Fruit fly (Drosophila melanogaster) S2 (cell line): ENCODE measurements around the gene CG42512.

ENCODE experiments used
- CG8478 ChIP-seq: fragments of >200 bp; optimal IDR thresholded peaks from 2 replicates; lab custom pipeline; 2018
- CTCF ChIP-seq, 2 experiments: fragments of >200 bp; optimal IDR thresholded peaks; 2 replicates each; lab custom pipeline; 2018

Gene CG42512

DNA sequence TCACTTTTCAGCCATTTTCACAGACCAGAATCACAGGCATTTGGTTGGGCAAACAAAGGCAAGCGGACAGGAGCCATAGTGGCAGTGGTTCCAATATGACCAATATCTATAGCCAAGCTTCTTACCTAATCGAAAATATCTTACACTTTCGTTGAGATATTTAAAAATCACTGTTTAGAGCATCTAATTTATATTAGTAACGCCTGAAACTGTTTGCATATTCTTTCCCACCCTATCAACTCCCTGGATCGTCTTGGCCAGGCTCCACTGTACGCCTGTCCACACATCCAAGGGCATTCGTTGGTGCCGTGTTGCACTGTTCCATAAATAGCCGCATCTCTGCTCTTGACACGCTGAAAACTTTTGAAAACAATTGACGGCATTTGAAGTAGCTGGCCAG, 39.3 kb downstream of the CG42512 start:
- TF ChIP-seq CTCF (optimal IDR thresholded peaks at IDR 0.05; lab: Kevin White, UChicago) (no peak), CG8478 (lab: Kevin White, UChicago) (no peak)

DNA sequence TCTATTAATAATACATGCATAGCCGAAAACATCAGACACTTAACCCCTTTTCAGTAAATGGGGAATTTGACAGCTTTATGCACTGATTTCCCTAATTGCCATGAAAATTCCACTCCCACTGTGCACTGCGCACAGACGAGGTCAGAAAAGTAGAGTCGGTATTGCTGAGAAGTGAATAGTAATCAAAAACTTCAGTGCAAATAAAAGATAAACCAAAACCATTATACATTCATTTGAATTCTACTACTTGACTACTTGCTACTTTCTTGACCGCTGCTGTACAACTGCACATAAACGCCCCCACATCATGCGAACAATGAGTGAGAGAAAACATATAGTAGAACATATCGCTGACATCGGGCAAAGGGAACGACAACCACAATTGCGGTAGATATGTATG, 40.3 kb downstream of the CG42512 start:
- TF ChIP-seq CTCF (optimal IDR thresholded peaks at IDR 0.05; lab: Kevin White, UChicago) (no peak), CG8478 (lab: Kevin White, UChicago) (no peak)

DNA sequence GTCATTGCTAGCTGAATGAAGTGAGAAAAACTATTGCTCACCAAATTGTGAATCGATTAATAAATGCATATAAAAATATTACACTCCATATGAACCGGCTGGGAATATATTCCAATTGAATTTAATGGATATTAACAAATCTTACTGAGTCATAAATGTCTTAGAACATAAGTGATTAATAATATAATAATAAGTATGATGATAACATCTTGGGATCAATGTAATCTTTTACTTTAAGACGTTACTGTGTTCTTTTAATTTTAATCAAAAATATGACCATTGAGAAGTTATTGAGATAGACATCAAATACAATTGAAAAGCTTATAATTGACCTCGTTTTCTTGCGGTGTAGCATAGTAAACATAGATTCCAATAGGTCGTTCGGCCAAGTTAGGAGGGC, 41.1 kb downstream of the CG42512 start:
- TF ChIP-seq CG8478 (lab: Kevin White, UChicago): no peak
- TF ChIP-seq CTCF (optimal IDR thresholded peaks at IDR 0.05; lab: Kevin White, UChicago): no peak

DNA sequence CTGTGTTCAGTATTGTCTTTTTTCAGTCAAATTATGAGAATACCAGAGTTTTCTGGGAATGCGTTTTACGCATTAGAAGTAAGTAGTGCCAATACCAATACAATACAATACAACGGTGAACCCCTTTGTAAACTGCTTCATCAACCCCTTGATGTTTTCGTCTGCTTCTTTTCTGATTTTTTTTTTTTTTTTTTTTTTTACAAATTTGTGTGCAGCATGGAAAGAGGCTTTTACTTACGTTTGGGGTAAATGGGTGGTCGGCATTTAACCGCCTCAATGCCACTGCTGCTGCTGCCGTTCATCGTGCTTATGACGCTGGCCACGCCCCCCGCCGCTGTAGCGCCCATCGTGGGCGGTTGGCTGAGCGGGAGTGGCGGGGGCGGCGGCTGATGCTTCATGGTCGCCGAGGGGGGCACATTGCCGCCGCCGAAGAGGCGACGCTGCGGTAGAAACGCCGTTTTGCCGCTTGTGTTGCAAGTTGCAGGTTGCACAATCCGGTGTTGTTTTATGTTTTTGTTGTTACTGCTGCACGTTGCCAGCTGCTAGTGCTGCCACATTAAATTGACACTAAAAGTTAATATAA, 42.7 kb downstream of the CG42512 start:
- TF ChIP-seq CTCF (optimal IDR thresholded peaks at IDR 0.05; lab: Kevin White, UChicago): no peak
- no peak for TF ChIP-seq CG8478 (lab: Kevin White, UChicago)

DNA sequence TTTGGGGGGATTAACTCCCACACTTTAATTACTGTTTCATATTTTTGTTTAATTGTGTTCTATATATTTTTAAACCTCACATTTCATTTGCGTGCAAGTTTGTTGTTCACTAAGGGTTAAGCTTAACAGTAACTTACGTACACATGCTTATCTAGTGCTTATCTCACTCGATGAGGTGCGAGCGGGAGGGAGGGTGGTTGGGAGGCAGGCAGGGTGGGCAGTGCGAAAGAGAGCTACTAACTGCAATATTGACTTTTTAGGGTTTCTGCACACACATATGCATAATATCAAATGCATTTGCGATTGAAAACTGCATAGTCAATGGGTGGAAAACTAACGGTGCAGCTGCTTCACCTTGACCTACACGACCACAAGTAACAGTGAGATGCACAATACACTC, 43.3 kb downstream of the CG42512 start:
- TF ChIP-seq CG8478 (lab: Kevin White, UChicago): no peak
- TF ChIP-seq CTCF (optimal IDR thresholded peaks at IDR 0.05; lab: Kevin White, UChicago): no peak

DNA sequence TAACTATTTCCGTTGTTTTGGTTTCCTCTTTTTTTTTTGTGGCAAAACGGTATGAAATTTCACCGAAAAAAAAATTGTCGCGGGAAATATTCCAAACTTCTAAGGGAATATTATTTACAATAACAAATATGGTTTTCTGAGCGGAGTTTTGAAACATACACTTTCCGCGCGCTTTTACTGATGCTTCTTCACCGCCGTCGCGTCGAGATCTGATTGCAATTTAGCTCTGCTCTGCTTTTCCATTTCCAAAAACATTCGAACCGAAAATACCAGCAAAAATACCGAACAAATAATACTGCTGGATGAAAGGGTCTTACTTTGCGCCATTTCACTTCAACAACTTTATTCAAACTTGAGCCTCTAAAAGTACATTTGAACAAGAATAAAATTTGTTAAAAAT, 43.8 kb downstream of the CG42512 start, which contains the start of gene Septin4:
Septin4 (minus strand) TSS at position 215 of the 400 bp plus-strand sequence.
- TF ChIP-seq CTCF (optimal IDR thresholded peaks at IDR 0.05; lab: Kevin White, UChicago) (no peak), CG8478 (lab: Kevin White, UChicago) (no peak)

DNA sequence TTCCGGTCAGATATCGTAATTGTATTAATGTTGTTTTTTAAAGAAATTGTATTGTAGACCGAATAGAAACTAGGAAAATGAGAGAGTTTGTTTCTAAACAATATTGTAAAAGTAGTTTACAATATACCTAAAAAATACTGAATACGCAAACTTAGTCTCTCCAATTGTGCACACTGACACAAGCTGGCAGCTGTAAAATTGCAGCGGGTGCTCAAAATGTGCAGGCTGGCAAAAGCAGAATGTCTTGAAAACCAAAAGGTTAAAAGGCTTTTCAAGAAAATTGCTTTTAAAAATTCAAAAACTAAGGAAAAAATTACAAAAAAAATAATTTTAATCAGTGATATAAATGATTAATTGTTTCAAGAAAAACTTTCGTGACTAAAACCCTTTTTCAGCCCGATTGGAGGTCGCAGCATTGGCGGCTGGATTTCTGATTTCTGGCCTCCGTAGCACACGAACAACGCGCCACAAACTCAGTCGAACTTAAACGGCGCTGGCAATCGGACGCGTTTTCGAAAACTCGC, 44.5 kb downstream of the CG42512 start, which contains the start of gene CG4678:
CG4678 (plus strand) TSS at position 474 of the 524 bp plus-strand sequence.
- TF ChIP-seq CG8478 (lab: Kevin White, UChicago) (no peak), CTCF (optimal IDR thresholded peaks at IDR 0.05; lab: Kevin White, UChicago) (peak in 1 of 2 experiments; percentile 23)

DNA sequence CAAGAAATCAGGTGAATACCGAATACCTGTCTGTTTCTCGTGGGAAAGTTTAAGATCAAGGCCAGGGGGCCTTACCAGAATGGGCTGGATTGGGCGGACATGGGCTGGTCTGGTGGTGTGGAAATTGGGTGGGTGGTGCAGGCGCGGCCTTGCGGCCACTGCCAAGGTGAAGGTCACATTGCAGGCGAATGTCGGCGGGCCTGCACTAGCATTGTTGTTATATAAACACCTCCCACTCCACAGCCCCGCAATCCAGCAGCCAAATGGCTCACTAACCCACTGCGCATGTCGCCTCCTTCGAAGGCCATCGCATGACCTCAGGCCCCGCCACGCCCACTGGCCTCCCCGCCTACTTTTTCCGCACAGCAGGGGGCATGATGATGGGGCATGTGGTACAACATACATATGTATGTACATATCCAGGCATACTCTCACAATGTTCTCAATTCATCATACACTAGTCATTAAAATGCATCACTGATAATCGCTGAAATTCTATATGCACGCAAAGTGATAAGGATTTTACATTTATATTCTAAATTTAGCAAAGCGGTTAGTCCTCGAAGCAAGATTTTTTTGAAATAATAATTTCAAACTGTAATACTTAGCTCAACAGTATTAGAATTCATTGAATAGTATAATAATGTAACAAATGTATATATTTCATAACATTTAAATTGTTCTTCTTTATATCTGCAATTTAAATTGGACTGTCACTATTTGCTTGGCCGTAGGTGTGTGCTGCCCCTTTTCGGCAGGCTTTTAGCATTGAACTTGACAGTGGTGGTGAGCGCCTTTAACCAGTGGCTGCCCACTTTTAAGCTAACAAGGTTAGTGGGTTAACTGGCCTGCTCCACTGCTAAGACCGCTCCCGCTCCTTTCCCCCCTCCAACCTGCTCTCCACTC, 45.7 kb downstream of the CG42512 start:
- TF ChIP-seq CG8478 (lab: Kevin White, UChicago): no peak

DNA sequence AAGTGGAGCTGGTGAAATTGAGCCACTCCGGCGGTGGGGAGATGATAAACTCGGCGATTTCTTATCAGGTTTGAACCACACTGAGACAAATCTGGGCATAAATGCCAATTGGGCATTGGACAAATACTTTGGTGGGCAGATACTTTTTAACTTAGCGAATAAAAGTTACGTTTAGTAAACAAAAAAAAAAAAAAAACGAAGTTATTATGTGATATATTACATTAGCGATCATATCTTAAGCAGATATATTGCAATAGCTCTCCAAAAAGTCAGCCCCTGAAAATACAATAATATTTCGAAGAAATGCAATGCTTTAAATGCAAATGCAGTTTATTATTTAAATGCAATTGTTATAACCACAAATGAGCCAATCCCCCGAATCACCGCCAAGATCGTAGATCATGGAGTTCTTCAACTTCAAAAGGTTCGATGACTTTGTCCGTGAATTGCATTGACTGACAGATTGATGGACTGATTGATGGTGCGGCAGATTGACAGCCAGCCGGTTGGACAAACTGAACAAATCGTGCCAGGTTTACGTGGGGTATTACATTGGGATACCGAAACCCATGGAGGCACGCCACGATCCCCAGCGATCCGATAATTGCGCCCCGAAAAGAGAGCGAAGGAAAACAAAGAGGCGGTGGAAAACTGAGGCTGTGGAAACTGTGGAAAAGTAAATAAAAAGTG, 46.9 kb downstream of the CG42512 start:
- TF ChIP-seq CG8478 (lab: Kevin White, UChicago) (no peak), CTCF (optimal IDR thresholded peaks at IDR 0.05; lab: Kevin White, UChicago) (no peak)

DNA sequence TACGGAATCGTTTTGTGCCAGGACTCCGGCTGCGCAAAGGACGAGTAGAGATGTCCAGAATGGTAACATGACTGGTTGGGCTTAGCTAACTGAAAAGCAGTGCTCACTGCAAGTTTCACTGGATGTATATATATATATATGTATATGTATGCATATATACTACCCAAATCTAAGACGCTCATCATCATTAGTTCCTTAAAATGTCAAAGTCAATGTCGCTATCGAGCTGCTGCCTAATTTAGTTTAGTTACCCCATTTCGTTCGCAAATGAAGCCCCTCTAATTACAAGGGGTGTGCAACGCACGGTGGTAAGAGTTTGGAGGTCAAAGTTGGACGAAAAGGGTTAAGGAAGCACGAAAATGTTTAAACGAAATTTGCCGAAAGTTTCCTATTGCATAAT, 48.9 kb downstream of the CG42512 start, which contains the start of gene CG9676:
CG9676 (minus strand) TSS at position 101 of the 400 bp plus-strand sequence.
- no peak for TF ChIP-seq CG8478 (lab: Kevin White, UChicago)
- no peak for TF ChIP-seq CTCF (optimal IDR thresholded peaks at IDR 0.05; lab: Kevin White, UChicago)

DNA sequence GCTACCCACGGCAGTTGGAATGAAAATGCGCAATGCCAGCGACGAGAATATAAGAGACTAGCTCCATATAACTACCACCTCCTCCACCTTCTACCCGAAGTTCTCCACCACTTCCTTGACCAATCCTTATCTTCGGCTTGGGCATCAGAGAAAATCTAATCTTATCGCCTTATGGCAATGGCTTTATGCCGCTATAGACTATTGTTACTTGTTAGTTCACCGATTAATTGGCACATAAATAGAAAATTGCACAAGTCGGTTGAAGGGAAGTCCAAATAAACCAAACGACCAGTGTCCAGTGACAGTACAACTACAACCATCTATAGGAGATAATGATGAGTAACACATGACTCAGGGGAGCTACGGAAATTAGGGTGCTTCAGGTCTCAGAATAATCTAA, 50.8 kb downstream of the CG42512 start, which contains the start of gene sphe:
sphe (minus strand) TSS at position 32 of the 400 bp plus-strand sequence.
- TF ChIP-seq CG8478 (lab: Kevin White, UChicago): no peak
- no peak for TF ChIP-seq CTCF (optimal IDR thresholded peaks at IDR 0.05; lab: Kevin White, UChicago)
